Worm (Caenorhabditis elegans): ENCODE measurements around the gene Y57G7A.2.
"Not testable (repeated sequence)": the region's sequence is repeated elsewhere in the genome, so short reads cannot be mapped to it uniquely, and the experiment has no call there.

Gene Y57G7A.2

ce11 chrII:1295776-1296175 lies at the start of gene Y57G7A.2:
Gene Y57G7A.2 (plus strand): TSS chrII:1296076.
- TF ChIP-seq him-1 (tag; optimal IDR thresholded peaks at IDR 0.05) (no peak), dao-5 (tag; optimal IDR thresholded peaks at IDR 0.05) (no peak), W03F9.2 (tag; optimal IDR thresholded peaks at IDR 0.05) (no peak)

ce11 chrII:1246855-1247259 lies 49.0 kb upstream of the Y57G7A.2 start:
- no peak for TF ChIP-seq him-1 (tag; optimal IDR thresholded peaks at IDR 0.05)
- TF ChIP-seq dao-5 (tag; optimal IDR thresholded peaks at IDR 0.05): no peak
- no peak for TF ChIP-seq W03F9.2 (tag; optimal IDR thresholded peaks at IDR 0.05)

DNA sequence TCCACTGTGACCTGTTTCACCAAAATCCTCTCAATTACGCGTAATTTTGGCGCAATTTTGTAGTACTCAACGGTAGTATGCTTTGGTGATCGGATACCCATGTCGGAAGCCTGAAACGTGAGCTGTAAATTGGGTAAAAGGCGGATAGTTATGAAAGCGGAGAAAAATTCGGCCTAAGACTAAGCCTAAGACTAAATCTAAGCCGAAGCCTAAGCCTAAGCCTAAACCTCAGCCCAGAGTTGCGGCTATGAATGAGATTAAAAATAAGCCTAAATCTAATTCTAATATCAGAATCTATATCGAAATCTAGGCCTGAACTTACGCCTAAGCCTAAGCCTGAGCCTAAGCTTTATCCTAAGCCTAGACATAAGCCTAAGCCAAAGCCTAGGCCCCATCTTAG lies 43.6 kb upstream of the Y57G7A.2 start, which contains the start of gene lin-42:
Gene lin-42, minus strand, starts transcription at position 101 of the 400 bp plus-strand sequence.
- no peak for TF ChIP-seq dao-5 (tag; optimal IDR thresholded peaks at IDR 0.05)
- no peak for TF ChIP-seq him-1 (tag; optimal IDR thresholded peaks at IDR 0.05)
- no peak for TF ChIP-seq W03F9.2 (tag; optimal IDR thresholded peaks at IDR 0.05)

DNA sequence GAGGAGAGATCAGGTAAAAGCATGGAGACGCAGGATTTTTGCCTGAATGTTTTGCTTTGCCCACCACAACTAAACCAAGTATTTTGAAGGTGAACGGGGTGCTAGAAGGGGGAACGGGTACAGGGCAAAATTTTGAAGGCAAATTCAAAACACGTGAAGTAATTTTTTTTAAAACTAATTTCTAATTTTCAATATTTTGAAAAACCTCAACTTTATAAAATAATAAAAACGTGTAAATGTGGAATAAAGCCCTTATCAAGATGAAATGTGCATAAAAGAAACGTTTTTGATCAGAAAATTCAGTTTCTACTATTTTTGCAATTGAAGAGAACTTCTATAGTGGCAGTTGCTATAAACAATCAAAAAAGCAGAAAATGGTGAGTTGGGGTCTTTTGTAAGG lies 40.2 kb upstream of the Y57G7A.2 start, which contains the start of gene clec-119:
Gene clec-119, plus strand, starts transcription at position 301 of the 400 bp plus-strand sequence.
- no peak for TF ChIP-seq W03F9.2 (tag; optimal IDR thresholded peaks at IDR 0.05)
- TF ChIP-seq dao-5 (tag; optimal IDR thresholded peaks at IDR 0.05): no peak
- no peak for TF ChIP-seq him-1 (tag; optimal IDR thresholded peaks at IDR 0.05)

DNA sequence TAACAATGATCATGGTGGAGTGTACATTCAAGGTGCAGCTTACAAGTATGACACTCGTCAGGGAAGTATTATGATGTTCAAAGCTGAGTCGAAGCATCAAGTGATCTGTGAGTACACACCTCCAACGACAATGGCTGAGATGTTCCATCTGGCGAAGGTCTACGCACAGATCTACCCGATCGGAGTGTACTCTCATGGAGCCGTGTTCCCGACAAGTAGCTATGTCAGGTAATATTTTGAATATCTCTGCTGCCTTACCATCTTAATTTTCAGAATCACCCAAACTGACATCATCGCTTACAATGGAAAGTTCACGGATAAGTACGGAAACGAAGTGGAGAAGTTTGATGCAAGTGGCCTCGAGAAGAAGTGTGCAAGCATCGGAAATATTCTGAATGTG lies 39.1 kb upstream of the Y57G7A.2 start:
- TF ChIP-seq W03F9.2 (tag; optimal IDR thresholded peaks at IDR 0.05) (no peak), dao-5 (tag; optimal IDR thresholded peaks at IDR 0.05) (no peak), him-1 (tag; optimal IDR thresholded peaks at IDR 0.05) (no peak)

ce11 chrII:1258634-1259033 lies 37.2 kb upstream of the Y57G7A.2 start, which contains the start of gene clpr-2:
Gene clpr-2 (plus strand): TSS chrII:1258934.
- TF ChIP-seq him-1 (tag; optimal IDR thresholded peaks at IDR 0.05) (no peak), W03F9.2 (tag; optimal IDR thresholded peaks at IDR 0.05) (no peak), dao-5 (tag; optimal IDR thresholded peaks at IDR 0.05) (no peak)

- TF ChIP-seq W03F9.2 (tag; optimal IDR thresholded peaks at IDR 0.05) (no peak), dao-5 (tag; optimal IDR thresholded peaks at IDR 0.05) (no peak), him-1 (tag; optimal IDR thresholded peaks at IDR 0.05) (no peak)
Measured at ce11 chrII:1266790-1267189, 29.1 kb upstream of the Y57G7A.2 start, which contains the start of gene oac-30. Gene oac-30 (minus strand): TSS chrII:1266890.

ce11 chrII:1271814-1272213 lies 24.1 kb upstream of the Y57G7A.2 start, which contains the start of gene srw-66:
Gene srw-66 (minus strand): TSS chrII:1271914.
- no peak for TF ChIP-seq him-1 (tag; optimal IDR thresholded peaks at IDR 0.05)
- TF ChIP-seq dao-5 (tag; optimal IDR thresholded peaks at IDR 0.05): no peak
- no peak for TF ChIP-seq W03F9.2 (tag; optimal IDR thresholded peaks at IDR 0.05)

DNA sequence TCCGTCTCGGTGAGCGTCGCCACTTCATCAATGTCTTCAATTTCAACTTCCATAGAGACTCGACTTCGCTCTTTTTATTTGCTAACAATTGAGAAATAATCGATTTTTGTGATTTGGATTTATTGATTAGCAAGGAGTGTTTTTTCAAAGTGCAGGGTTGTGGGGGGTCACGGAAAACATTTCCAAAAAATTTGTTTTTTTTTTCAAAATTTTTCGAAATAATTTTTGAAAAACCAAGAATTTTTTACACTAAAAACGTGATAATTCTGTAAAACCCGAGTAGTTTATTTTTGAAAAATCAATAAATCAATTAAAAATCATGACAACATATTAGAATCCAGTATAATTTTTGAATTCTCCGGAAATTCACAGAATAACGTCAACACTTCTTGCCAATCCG lies 20.4 kb upstream of the Y57G7A.2 start, which contains the start of gene Y57G7A.5:
Gene Y57G7A.5, minus strand, starts transcription at position 101 of the 400 bp plus-strand sequence.
- TF ChIP-seq dao-5 (tag; optimal IDR thresholded peaks at IDR 0.05) (no peak), W03F9.2 (tag; optimal IDR thresholded peaks at IDR 0.05) (no peak), him-1 (tag; optimal IDR thresholded peaks at IDR 0.05) (no peak)

DNA sequence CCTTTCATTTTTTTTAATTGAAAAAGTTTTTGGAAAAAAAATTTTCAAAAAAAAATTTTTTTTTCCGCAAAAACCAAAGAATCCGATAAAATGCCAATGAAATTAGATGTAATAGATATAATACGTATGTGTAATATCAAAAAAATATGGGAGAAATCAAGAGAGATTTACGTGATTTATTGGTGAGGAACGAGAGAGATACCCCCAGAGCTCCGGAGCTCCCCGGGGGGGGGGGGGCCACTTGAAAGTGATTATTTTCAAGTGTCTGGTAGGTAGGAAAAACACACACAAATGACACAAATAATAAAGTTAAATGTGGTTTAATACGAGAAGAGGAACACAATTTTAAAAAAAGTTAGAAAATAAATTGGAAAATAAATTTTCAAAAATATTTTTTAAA lies 19.1 kb upstream of the Y57G7A.2 start, which contains the start of gene Y57G7A.11:
Gene Y57G7A.11, minus strand, starts transcription at position 101 of the 400 bp plus-strand sequence.
- TF ChIP-seq W03F9.2 (tag; optimal IDR thresholded peaks at IDR 0.05) (no peak), him-1 (tag; optimal IDR thresholded peaks at IDR 0.05) (no peak), dao-5 (tag; optimal IDR thresholded peaks at IDR 0.05) (no peak)

ce11 chrII:1278350-1278749 lies 17.5 kb upstream of the Y57G7A.2 start, which contains the start of gene srz-63:
Gene srz-63 (plus strand): TSS chrII:1278650.
- not testable (repeated sequence) for TF ChIP-seq him-1, W03F9.2, dao-5 (tag; optimal IDR thresholded peaks at IDR 0.05)

- no peak for TF ChIP-seq him-1 (tag; optimal IDR thresholded peaks at IDR 0.05)
- no peak for TF ChIP-seq dao-5 (tag; optimal IDR thresholded peaks at IDR 0.05)
- no peak for TF ChIP-seq W03F9.2 (tag; optimal IDR thresholded peaks at IDR 0.05)
Measured at ce11 chrII:1284985-1285384, 10.9 kb upstream of the Y57G7A.2 start.

DNA sequence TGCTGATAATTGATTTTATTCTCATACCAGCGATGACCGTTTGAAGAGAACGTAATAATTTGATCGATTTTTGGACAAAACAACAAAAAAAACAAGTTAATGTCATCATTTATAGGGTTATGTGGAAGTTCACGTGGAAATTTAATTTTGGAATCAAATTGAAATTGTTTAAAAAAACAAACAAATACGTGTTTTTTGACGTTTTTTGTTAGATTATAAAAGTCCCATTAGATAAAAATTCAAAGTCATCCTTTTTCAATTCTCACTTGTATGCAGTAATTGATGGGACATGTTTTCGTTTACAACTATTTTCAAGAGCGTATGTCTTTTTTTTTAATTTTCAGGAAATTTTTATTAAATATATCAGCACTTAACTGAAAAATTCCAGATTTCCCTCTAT lies 10.4 kb upstream of the Y57G7A.2 start, which contains the start of the genes Y57G7A.6 and Y57G7A.3:
Gene Y57G7A.6, minus strand, starts transcription at position 101 of the 400 bp plus-strand sequence.
Gene Y57G7A.3, plus strand, starts transcription at position 269 of the 400 bp plus-strand sequence.
- no peak for TF ChIP-seq W03F9.2 (tag; optimal IDR thresholded peaks at IDR 0.05)
- no peak for TF ChIP-seq dao-5 (tag; optimal IDR thresholded peaks at IDR 0.05)
- no peak for TF ChIP-seq him-1 (tag; optimal IDR thresholded peaks at IDR 0.05)

DNA sequence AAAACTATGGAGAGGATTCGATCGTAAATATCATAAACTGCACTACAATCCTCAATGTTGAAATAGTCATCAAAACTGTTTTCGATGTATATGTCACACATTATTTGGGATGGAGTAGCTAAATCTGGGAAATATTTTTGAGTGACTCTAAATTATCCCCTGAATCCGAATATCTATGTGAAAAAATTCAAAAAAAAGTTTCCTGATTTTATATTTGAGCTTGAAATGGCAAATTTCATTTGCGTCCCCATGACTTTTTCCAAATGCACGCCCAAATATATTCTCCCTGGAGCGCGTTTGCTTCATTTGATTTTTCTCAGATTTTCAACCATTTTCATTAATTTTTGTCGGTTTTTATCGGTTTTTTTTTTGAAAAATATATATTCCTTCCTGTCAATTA lies 2.7 kb upstream of the Y57G7A.2 start, which contains the start of gene srz-64:
Gene srz-64, minus strand, starts transcription at position 101 of the 400 bp plus-strand sequence.
- TF ChIP-seq him-1 (tag; optimal IDR thresholded peaks at IDR 0.05): no peak
- no peak for TF ChIP-seq W03F9.2 (tag; optimal IDR thresholded peaks at IDR 0.05)
- no peak for TF ChIP-seq dao-5 (tag; optimal IDR thresholded peaks at IDR 0.05)
